Worm (Caenorhabditis elegans) whole organism, L1 larva: Measurements from ENCODE around the gene dop-5.

Experiments
- C04F5.9 ChIP-seq: sonication (generic microtip); optimal IDR thresholded peaks from 2 replicates; lab custom pipeline; 2016; ENCODE audit warnings: missing genetic modification characterization, missing compliant biosample characterization
- Y116A8C.19 ChIP-seq: sonication (generic microtip); optimal IDR thresholded peaks from 2 replicates; lab custom pipeline; 2016; ENCODE audit warnings: missing compliant biosample characterization, missing genetic modification characterization, borderline replicate concordance
- ama-1 ChIP-seq: fragments of 150-350 bp; optimal IDR thresholded peaks from 2 replicates; lab custom pipeline; 2014
- blmp-1 ChIP-seq: fragments of 150-350 bp; optimal IDR thresholded peaks from 2 replicates; lab custom pipeline; 2014; ENCODE audit warnings: missing biosample characterization, missing genetic modification characterization
- ceh-63 ChIP-seq: fragments of 200-800 bp; sonication (Bioruptor generic); optimal IDR thresholded peaks from 2 replicates; lab custom pipeline; 2018; ENCODE audit warnings: mild to moderate bottlenecking, missing genetic modification characterization, missing compliant biosample characterization
- ceh-82 ChIP-seq, 3 experiments: fragments of 150-350 bp in 1 of 3; sonication (generic microtip) in 2 of 3; optimal IDR thresholded peaks; 2 replicates each; lab custom pipeline; 2014 to 2017; ENCODE audit warnings: missing biosample characterization in 3 of 3, missing genetic modification characterization in 3 of 3
- ceh-90 ChIP-seq: sonication (generic microtip); optimal IDR thresholded peaks from 2 replicates; lab custom pipeline; 2016; ENCODE audit warnings: missing genetic modification characterization, missing compliant biosample characterization
- dpl-1 ChIP-seq, 3 experiments: fragments of 150-350 bp in 2 of 3; sonication (generic microtip) in 1 of 3; optimal IDR thresholded peaks; 2 replicates each; lab custom pipeline; 2014 to 2017; ENCODE audit warnings: missing biosample characterization in 3 of 3, missing genetic modification characterization in 3 of 3, missing genetic modification reagents in 3 of 3
- dsc-1 ChIP-seq: sonication (generic microtip); optimal IDR thresholded peaks from 2 replicates; lab custom pipeline; 2016; ENCODE audit warnings: mild to moderate bottlenecking, missing genetic modification characterization, missing compliant biosample characterization
- efl-1 ChIP-seq, 4 experiments: fragments of 150-350 bp; optimal IDR thresholded peaks in 3 of 4; peaks in 1 of 4; 1 replicate in 1 of 4; 2 replicates in 3 of 4; lab custom pipeline; 2014; ENCODE audit warnings: missing biosample characterization in 2 of 4, missing genetic modification characterization in 2 of 4, missing genetic modification reagents in 2 of 4
- egl-13 ChIP-seq: sonication (generic microtip); optimal IDR thresholded peaks from 2 replicates; lab custom pipeline; 2016; ENCODE audit warnings: missing genotype, missing genetic modification reagents, missing genetic modification characterization, missing compliant biosample characterization
- elt-2 ChIP-seq: sonication (generic microtip); optimal IDR thresholded peaks from 2 replicates; lab custom pipeline; 2016; ENCODE audit warnings: missing genetic modification characterization, mild to moderate bottlenecking, inconsistent platforms, missing compliant biosample characterization, missing genetic modification reagents
- elt-3 ChIP-seq, 6 experiments: fragments of 150-350 bp in 1 of 6; sonication (generic microtip); optimal IDR thresholded peaks; 2 replicates each; lab custom pipeline; 2017 to 2018; ENCODE audit warnings: missing biosample characterization in 6 of 6, missing genetic modification characterization in 6 of 6, inconsistent platforms in 1 of 6
- ets-5 ChIP-seq: fragments of 200-800 bp; sonication (Bioruptor generic); IDR thresholded peaks from 2 replicates; pipeline ENCODE4 v1.3.6; 2022; ENCODE audit warnings: missing genetic modification characterization, missing compliant biosample characterization
- hlh-4 ChIP-seq: sonication (generic microtip); optimal IDR thresholded peaks from 2 replicates; lab custom pipeline; 2016; ENCODE audit warnings: mild to moderate bottlenecking, missing genetic modification characterization, missing compliant biosample characterization
- jun-1 ChIP-seq: fragments of 150-350 bp; optimal IDR thresholded peaks from 2 replicates; lab custom pipeline; 2014; ENCODE audit warnings: missing biosample characterization, missing genetic modification reagents, missing genetic modification characterization
- lin-13 ChIP-seq: fragments of 150-350 bp; optimal IDR thresholded peaks from 2 replicates; lab custom pipeline; 2014; ENCODE audit warnings: missing biosample characterization, missing genetic modification reagents, missing genetic modification characterization
- lin-14 ChIP-seq: fragments of 200-800 bp; sonication (Bioruptor generic); optimal IDR thresholded peaks from 2 replicates; lab custom pipeline; 2018; ENCODE audit warnings: mild to moderate bottlenecking, missing genetic modification characterization, moderate library complexity, missing compliant biosample characterization
- lin-39 ChIP-seq: fragments of 150-350 bp; optimal IDR thresholded peaks from 2 replicates; lab custom pipeline; 2014; ENCODE audit warnings: missing biosample characterization, missing genetic modification reagents, missing genetic modification characterization
- mab-9 ChIP-seq: fragments of 200-800 bp; sonication (Bioruptor generic); IDR thresholded peaks from 2 replicates; pipeline ENCODE4 v1.3.6; 2022; ENCODE audit warnings: missing genetic modification reagents, missing genetic modification characterization, missing compliant biosample characterization
- nhr-19 ChIP-seq: fragments of 200-800 bp; sonication (Bioruptor generic); conservative IDR thresholded peaks from 2 replicates; pipeline ENCODE4 v1.3.6; 2022; ENCODE audit warnings: missing genetic modification characterization, missing compliant biosample characterization
- nhr-20 ChIP-seq: sonication (generic microtip); optimal IDR thresholded peaks from 2 replicates; lab custom pipeline; 2016; ENCODE audit warnings: mild to moderate bottlenecking, missing genetic modification characterization, missing compliant biosample characterization
- nhr-28 ChIP-seq: fragments of 150-350 bp; optimal IDR thresholded peaks from 2 replicates; lab custom pipeline; 2014; ENCODE audit warnings: missing biosample characterization, missing genetic modification characterization
- nhr-47 ChIP-seq: sonication (generic microtip); optimal IDR thresholded peaks from 2 replicates; lab custom pipeline; 2016; ENCODE audit warnings: mild to moderate bottlenecking, missing genetic modification characterization, moderate library complexity, missing compliant biosample characterization
- nhr-84 ChIP-seq: sonication (generic microtip); optimal IDR thresholded peaks from 2 replicates; lab custom pipeline; 2017; ENCODE audit warnings: missing biosample characterization, missing genetic modification characterization
- pax-3 ChIP-seq: fragments of 200-800 bp; sonication (Bioruptor generic); optimal IDR thresholded peaks from 2 replicates; lab custom pipeline; 2018; ENCODE audit warnings: mild to moderate bottlenecking, missing genetic modification characterization, moderate library complexity, missing compliant biosample characterization
- rnt-1 ChIP-seq: sonication (generic microtip); optimal IDR thresholded peaks from 2 replicates; lab custom pipeline; 2016; ENCODE audit warnings: mild to moderate bottlenecking, missing genetic modification characterization, moderate library complexity, missing compliant biosample characterization
- skn-1 ChIP-seq: fragments of 150-350 bp; optimal IDR thresholded peaks from 2 replicates; lab custom pipeline; 2014; ENCODE audit warnings: missing biosample characterization, missing genetic modification characterization
- snpc-4 ChIP-seq: fragments of 150-350 bp; optimal IDR thresholded peaks from 2 replicates; lab custom pipeline; 2014; ENCODE audit warnings: missing biosample characterization, missing genetic modification characterization
- sox-4 ChIP-seq: sonication (generic microtip); optimal IDR thresholded peaks from 2 replicates; lab custom pipeline; 2016; ENCODE audit warnings: missing genetic modification characterization, missing compliant biosample characterization
- tlp-1 ChIP-seq: fragments of 150-350 bp; optimal IDR thresholded peaks from 2 replicates; lab custom pipeline; 2014; ENCODE audit warnings: missing biosample characterization, missing genetic modification characterization
- xbp-1 ChIP-seq: sonication (generic microtip); optimal IDR thresholded peaks from 2 replicates; lab custom pipeline; 2016; ENCODE audit warnings: missing genetic modification characterization, missing compliant biosample characterization
- zip-4 ChIP-seq: fragments of 200-800 bp; sonication (Bioruptor generic); optimal IDR thresholded peaks from 2 replicates; lab custom pipeline; 2018; ENCODE audit warnings: mild to moderate bottlenecking, missing genetic modification characterization, moderate library complexity, missing compliant biosample characterization

The dop-5 gene

ce11 chrV:11390394-11390793, 24.4 kb upstream of the dop-5 start, which contains the start of the genes K03B8.11 and K03B8.14:
Gene K03B8.11 (minus strand): TSS chrV:11390494.
Gene K03B8.14 (plus strand): TSS chrV:11390503.
- TF ChIP-seq pax-3 (tag; lab: Kevin White, UChicago) (no peak), jun-1 (tag; lab: Kevin White, UChicago) (no peak), dsc-1 (tag; lab: Kevin White, UChicago) (no peak), nhr-19 (GFP tag; lab: Robert Waterston, UW) (no peak), elt-3 (tag; optimal IDR thresholded peaks at IDR 0.05; lab: Kevin White, UChicago) (no peak), ceh-63 (GFP tag; lab: Kevin White, UChicago) (no peak), nhr-20 (no peak), efl-1 (optimal IDR thresholded peaks at IDR 0.05; lab: Kevin White, UChicago) (no peak), efl-1 (GFP tag; optimal IDR thresholded peaks at IDR 0.05 in 1 of 2; lab: Kevin White, UChicago) (no peak), dpl-1 (GFP tag; optimal IDR thresholded peaks at IDR 0.05; lab: Kevin White, UChicago) (no peak), hlh-4 (tag; lab: Kevin White, UChicago) (no peak), lin-14 (GFP tag; lab: Kevin White, UChicago) (no peak), skn-1 (tag; lab: Kevin White, UChicago) (no peak), elt-2 (tag; lab: Kevin White, UChicago) (no peak), zip-4 (GFP tag; lab: Kevin White, UChicago) (no peak)

- no peak for TF ChIP-seq ets-5 (GFP tag; lab: Robert Waterston, UW)
- TF ChIP-seq mab-9 (GFP tag; lab: Robert Waterston, UW) = no peak
- no peak for TF ChIP-seq rnt-1
- no peak for TF ChIP-seq hlh-4 (tag; lab: Kevin White, UChicago)
- no peak for TF ChIP-seq ceh-90 (tag; lab: Kevin White, UChicago)
- no peak for TF ChIP-seq egl-13 (tag; lab: Kevin White, UChicago)
These were observed 23.7 kb upstream of the dop-5 start, which contains the start of gene col-155 for ce11 chrV:11389776-11390175. Gene col-155 (minus strand): TSS chrV:11389876.

- TF ChIP-seq blmp-1 (tag; lab: Kevin White, UChicago) = no peak
- no peak for TF ChIP-seq lin-13 (GFP tag; lab: Kevin White, UChicago)
- no peak for TF ChIP-seq snpc-4 (tag; lab: Kevin White, UChicago)
- TF ChIP-seq elt-3 (tag; optimal IDR thresholded peaks at IDR 0.05; lab: Kevin White, UChicago) = no peak
- no peak for TF ChIP-seq xbp-1 (tag; lab: Kevin White, UChicago)
- TF ChIP-seq lin-39 (tag; lab: Kevin White, UChicago) = no peak
- TF ChIP-seq elt-2 (tag; lab: Kevin White, UChicago) = no peak
- no peak for TF ChIP-seq ama-1 (lab: Kevin White, UChicago)
- TF ChIP-seq C04F5.9 (tag; lab: Kevin White, UChicago) = no peak
- TF ChIP-seq ets-5 (GFP tag; lab: Robert Waterston, UW) = no peak
- no peak for TF ChIP-seq nhr-28 (tag; lab: Kevin White, UChicago)
- TF ChIP-seq lin-14 (GFP tag; lab: Kevin White, UChicago) = no peak
- no peak for TF ChIP-seq nhr-19 (GFP tag; lab: Robert Waterston, UW)
- TF ChIP-seq Y116A8C.19 (tag; lab: Kevin White, UChicago) = no peak
- no peak for TF ChIP-seq nhr-84 (tag; lab: Kevin White, UChicago)
- TF ChIP-seq tlp-1 (tag; lab: Kevin White, UChicago) = no peak
- no peak for TF ChIP-seq ceh-82 (tag; optimal IDR thresholded peaks at IDR 0.05; lab: Kevin White, UChicago)
- no peak for TF ChIP-seq efl-1 (optimal IDR thresholded peaks at IDR 0.05; lab: Kevin White, UChicago)
- no peak for TF ChIP-seq efl-1 (GFP tag; optimal IDR thresholded peaks at IDR 0.05 in 1 of 2; lab: Kevin White, UChicago)
- TF ChIP-seq nhr-47 (tag; lab: Kevin White, UChicago) = no peak
- no peak for TF ChIP-seq sox-4 (tag; lab: Kevin White, UChicago)
These were observed 20.4 kb upstream of the dop-5 start, which contains the start of gene F55C10.4 for ce11 chrV:11386428-11386827. Gene F55C10.4 (plus strand): TSS chrV:11386728.

ce11 chrV:11385060-11385459, 19.0 kb upstream of the dop-5 start, which contains the start of gene col-154:
Gene col-154 (plus strand): TSS chrV:11385360.
- TF ChIP-seq ama-1 (lab: Kevin White, UChicago) (no peak), blmp-1 (tag; lab: Kevin White, UChicago) (peak; percentile 73)
